Fruit fly (Drosophila melanogaster) whole organism, pupa: Measurements from ENCODE around the gene GlcAT-P.
"Not testable (repeated sequence)": the region's sequence is repeated elsewhere in the genome, so short reads cannot be mapped to it uniquely, and the experiment has no call there.

Source experiments
- CG10348 ChIP-seq: fragments of 200-800 bp; sonication (Bioruptor generic); IDR thresholded peaks from 2 replicates; pipeline ENCODE4 v1.3.6; 2022; ENCODE audit warnings: missing biosample characterization, missing genetic modification characterization
- CG12605 ChIP-seq: fragments of 200-800 bp; sonication (Bioruptor generic); IDR thresholded peaks from 2 replicates; pipeline ENCODE4 v1.3.6; 2022; ENCODE audit warnings: missing biosample characterization, missing genetic modification characterization
- CG14655 ChIP-seq: fragments of 200-800 bp; sonication (Bioruptor generic); optimal IDR thresholded peaks from 3 replicates; lab custom pipeline; 2017; ENCODE audit warnings: mild to moderate bottlenecking, missing biosample characterization, missing genetic modification reagents, missing genetic modification characterization
- CG17806 ChIP-seq: fragments of 200-800 bp; sonication (Bioruptor generic); optimal IDR thresholded peaks from 2 replicates; lab custom pipeline; 2018; ENCODE audit warnings: missing biosample characterization, mild to moderate bottlenecking, missing genetic modification characterization, moderate library complexity
- CG32121 ChIP-seq: fragments of 200-800 bp; sonication (Bioruptor generic); IDR thresholded peaks from 2 replicates; pipeline ENCODE4 v1.3.6; 2022; ENCODE audit warnings: missing biosample characterization, missing genetic modification characterization
- CG4496 ChIP-seq: fragments of 200-800 bp; sonication (Bioruptor generic); IDR thresholded peaks from 3 replicates; pipeline ENCODE4 v1.3.6; 2022; ENCODE audit warnings: missing biosample characterization, missing genetic modification characterization
- CG8159 ChIP-seq: fragments of 200-800 bp; sonication (Bioruptor generic); optimal IDR thresholded peaks from 3 replicates; lab custom pipeline; 2018; ENCODE audit warnings: missing biosample characterization, mild to moderate bottlenecking, missing genetic modification characterization, moderate library complexity
- CG8301 ChIP-seq: fragments of 200-800 bp; sonication (Bioruptor generic); optimal IDR thresholded peaks from 2 replicates; lab custom pipeline; 2018; ENCODE audit warnings: missing biosample characterization, mild to moderate bottlenecking, missing genetic modification characterization
- D1 ChIP-seq: fragments of 200-800 bp; sonication (Bioruptor generic); optimal IDR thresholded peaks from 2 replicates; lab custom pipeline; 2018; ENCODE audit warnings: missing biosample characterization, mild to moderate bottlenecking, missing genetic modification characterization, moderate library complexity
- EcR ChIP-seq: fragments of 200-800 bp; sonication (Bioruptor generic); optimal IDR thresholded peaks from 3 replicates; lab custom pipeline; 2019; ENCODE audit warnings: missing biosample characterization, missing genetic modification characterization, mild to moderate bottlenecking, moderate library complexity, missing genetic modification reagents
- Ets98B ChIP-seq: fragments of 200-800 bp; sonication (Bioruptor generic); IDR thresholded peaks from 2 replicates; pipeline ENCODE4 v1.3.6; 2022; ENCODE audit warnings: missing biosample characterization, missing genetic modification characterization
- Pif1A ChIP-seq: fragments of 200-800 bp; sonication (Bioruptor generic); optimal IDR thresholded peaks from 3 replicates; lab custom pipeline; 2016; ENCODE audit warnings: missing biosample characterization, missing genetic modification characterization
- Pif1B ChIP-seq: fragments of 200-800 bp; sonication (Bioruptor generic); optimal IDR thresholded peaks from 3 replicates; lab custom pipeline; 2016; ENCODE audit warnings: missing biosample characterization, missing genetic modification characterization
- fd96Ca ChIP-seq: fragments of 200-800 bp; sonication (Bioruptor generic); IDR thresholded peaks from 3 replicates; pipeline ENCODE4 v1.3.6; 2022; ENCODE audit warnings: missing biosample characterization, missing genetic modification characterization
- gl ChIP-seq: fragments of 200-800 bp; sonication (Bioruptor generic); optimal IDR thresholded peaks from 2 replicates; lab custom pipeline; 2018; ENCODE audit warnings: missing biosample characterization, mild to moderate bottlenecking, missing genetic modification characterization

GlcAT-P gene

DNA sequence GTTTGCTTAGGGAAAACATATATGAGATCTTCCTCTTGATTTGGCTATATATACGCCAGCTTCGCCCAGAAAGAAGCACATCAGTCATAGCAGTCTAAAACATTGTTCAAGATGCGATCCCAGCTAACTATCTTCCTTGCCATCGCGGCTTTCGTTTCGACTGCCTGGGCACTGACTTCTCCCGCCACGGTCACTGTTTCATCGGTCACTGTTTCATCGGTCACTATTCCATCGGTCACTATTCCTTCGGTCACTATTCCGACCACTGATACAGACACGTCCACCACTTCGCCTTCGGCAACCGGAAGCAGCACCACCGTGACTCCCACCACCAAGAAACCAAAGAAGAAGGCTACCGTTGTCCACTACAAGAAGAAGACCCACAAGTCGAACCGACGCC, 62.5 kb downstream of the GlcAT-P start, which contains the start of gene CG14143:
CG14143 (plus strand) TSS at position 102 of the 400 bp plus-strand sequence.
- not testable (repeated sequence) for TF ChIP-seq EcR; CG32121; CG17806 (tag; lab: Kevin White, UChicago)

dm6 chr3L:11132055-11132454, 65.3 kb downstream of the GlcAT-P start, which contains the start of gene CG32074:
TSS of gene CG32074 (minus strand) at chr3L:11132322.
- TF ChIP-seq fd96Ca (GFP tag; lab: Robert Waterston, UW); gl; CG12605 (GFP tag; lab: Robert Waterston, UW): not testable (repeated sequence)

DNA sequence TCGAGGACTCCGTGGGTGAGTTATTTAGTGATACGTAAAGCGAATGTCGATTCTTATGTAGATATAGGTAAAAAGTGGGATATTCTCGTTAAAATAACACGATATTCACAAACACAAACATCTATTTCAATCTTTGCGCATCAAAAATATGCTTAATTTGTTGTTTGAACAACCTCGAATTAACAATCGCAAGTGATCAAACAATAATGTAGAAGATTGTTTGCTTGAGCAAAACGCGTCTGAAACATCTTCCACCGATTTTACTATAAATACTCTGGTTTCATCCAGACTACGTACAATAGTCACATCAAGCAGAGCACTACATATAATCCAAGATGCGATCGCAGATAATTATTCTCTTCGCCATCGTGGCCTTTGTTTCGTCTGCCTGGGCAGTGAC, 66.8 kb downstream of the GlcAT-P start, which contains the start of gene nol:
nol (plus strand) TSS at position 301 of the 400 bp plus-strand sequence.
- TF ChIP-seq CG8159 (tag; lab: Kevin White, UChicago) (no peak), EcR (no peak), CG10348 (GFP tag; lab: Robert Waterston, UW) (no peak), Pif1B (GFP tag; lab: Kevin White, UChicago) (no peak), CG32121 (no peak), CG4496 (GFP tag; lab: Robert Waterston, UW) (no peak), gl (no peak), CG8301 (no peak), Pif1A (GFP tag; lab: Kevin White, UChicago) (no peak), CG14655 (GFP tag; lab: Kevin White, UChicago) (no peak), Ets98B (GFP tag; lab: Robert Waterston, UW) (no peak), fd96Ca (GFP tag; lab: Robert Waterston, UW) (no peak), D1 (no peak)
